Fruit fly (Drosophila melanogaster) whole organism, embryonic: ENCODE data around the gene CG31776.
A peak's percentile ranks its signal among the peaks of the same experiment; 100 is the strongest.

Source experiments
- Antp ChIP-seq: fragments of 200-800 bp; sonication (Bioruptor generic); optimal IDR thresholded peaks from 3 replicates; lab custom pipeline; 2016; ENCODE audit warnings: missing biosample characterization, missing genetic modification characterization
- Blimp-1 ChIP-seq: fragments of 200-800 bp; sonication (Bioruptor generic); optimal IDR thresholded peaks from 3 replicates; lab custom pipeline; 2018; ENCODE audit warnings: missing biosample characterization, missing genetic modification characterization, mild to moderate bottlenecking, moderate library complexity, missing genetic modification reagents
- C15 ChIP-seq: fragments of 200-800 bp; sonication (Bioruptor generic); IDR thresholded peaks from 3 replicates; pipeline ENCODE4 v1.3.6; 2022; ENCODE audit warnings: missing biosample characterization, missing genetic modification characterization
- CG10431 ChIP-seq: fragments of 200-800 bp; sonication (Bioruptor generic); optimal IDR thresholded peaks from 3 replicates; lab custom pipeline; 2018; ENCODE audit warnings: missing biosample characterization, mild to moderate bottlenecking, missing genetic modification characterization
- CG10654 ChIP-seq: fragments of 200-800 bp; sonication (Bioruptor generic); optimal IDR thresholded peaks from 2 replicates; lab custom pipeline; 2016; ENCODE audit warnings: missing biosample characterization, missing genetic modification characterization
- CG11247 ChIP-seq: fragments of 200-800 bp; sonication (Bioruptor generic); IDR thresholded peaks from 2 replicates; pipeline ENCODE4 v1.3.6; 2022; ENCODE audit warnings: missing biosample characterization, missing genetic modification characterization
- CG11398 ChIP-seq: fragments of 200-800 bp; sonication (Bioruptor generic); optimal IDR thresholded peaks from 2 replicates; lab custom pipeline; 2016; ENCODE audit warnings: missing biosample characterization, missing genetic modification characterization
- CG11456 ChIP-seq: fragments of 200-800 bp; sonication (Bioruptor generic); IDR thresholded peaks from 3 replicates; pipeline ENCODE4 v1.3.6; 2022; ENCODE audit warnings: missing biosample characterization, missing genetic modification characterization
- CG12155 ChIP-seq: fragments of 200-800 bp; sonication (Bioruptor generic); optimal IDR thresholded peaks from 3 replicates; lab custom pipeline; 2016; ENCODE audit warnings: missing biosample characterization, missing genetic modification characterization
- CG14710 ChIP-seq: fragments of 200-800 bp; sonication (Bioruptor generic); optimal IDR thresholded peaks from 3 replicates; lab custom pipeline; 2019; ENCODE audit warnings: missing biosample characterization, mild to moderate bottlenecking, missing genetic modification characterization, moderate library complexity
- CG15073 ChIP-seq: fragments of 200-800 bp; sonication (Bioruptor generic); optimal IDR thresholded peaks from 2 replicates; lab custom pipeline; 2016; ENCODE audit warnings: missing biosample characterization, missing genetic modification characterization
- CG1603 ChIP-seq: fragments of 200-800 bp; sonication (Bioruptor generic); optimal IDR thresholded peaks from 2 replicates; lab custom pipeline; 2019; ENCODE audit warnings: missing biosample characterization, mild to moderate bottlenecking, missing genetic modification characterization, moderate library complexity
- CG16779 ChIP-seq: fragments of 200-800 bp; sonication (Bioruptor generic); IDR thresholded peaks from 2 replicates; pipeline ENCODE4 v1.3.6; 2022; ENCODE audit warnings: missing biosample characterization, missing genetic modification characterization
- CG17829 ChIP-seq: fragments of 200-800 bp; optimal IDR thresholded peaks from 2 replicates; lab custom pipeline; 2019; ENCODE audit warnings: missing biosample characterization, mild to moderate bottlenecking, missing genetic modification characterization, moderate library complexity
- CG18011 ChIP-seq: fragments of 200-800 bp; sonication (Bioruptor generic); optimal IDR thresholded peaks from 2 replicates; lab custom pipeline; 2017; ENCODE audit warnings: missing biosample characterization, missing genetic modification characterization, mild to moderate bottlenecking, moderate library complexity, missing genotype
- CG18476 ChIP-seq: fragments of 200-800 bp; sonication (Bioruptor generic); optimal IDR thresholded peaks from 2 replicates; lab custom pipeline; 2016; ENCODE audit warnings: missing biosample characterization, mild to moderate bottlenecking, missing genetic modification characterization
- CG2678 ChIP-seq: fragments of 200-800 bp; sonication (Bioruptor generic); optimal IDR thresholded peaks from 3 replicates; lab custom pipeline; 2019; ENCODE audit warnings: missing biosample characterization, mild to moderate bottlenecking, missing genetic modification characterization, moderate library complexity
- CG2712 ChIP-seq: fragments of 200-800 bp; optimal IDR thresholded peaks from 3 replicates; lab custom pipeline; 2019; ENCODE audit warnings: missing biosample characterization, mild to moderate bottlenecking, missing genetic modification characterization, moderate library complexity
- CG3163 ChIP-seq: fragments of 200-800 bp; sonication (Bioruptor generic); optimal IDR thresholded peaks from 3 replicates; lab custom pipeline; 2016; ENCODE audit warnings: missing biosample characterization, missing genetic modification characterization
- CG32772 ChIP-seq: fragments of 200-800 bp; sonication (Bioruptor generic); IDR thresholded peaks from 2 replicates; pipeline ENCODE4 v1.3.6; 2022; ENCODE audit warnings: missing biosample characterization, missing genetic modification characterization
- CG34376 ChIP-seq: fragments of 200-800 bp; sonication (Bioruptor generic); optimal IDR thresholded peaks from 2 replicates; lab custom pipeline; 2018; ENCODE audit warnings: missing biosample characterization, mild to moderate bottlenecking, missing genetic modification characterization
- CG3726 ChIP-seq: fragments of 200-800 bp; sonication (Bioruptor generic); IDR thresholded peaks from 3 replicates; pipeline ENCODE4, ENCODE4 v1.3.6; 2022; ENCODE audit warnings: missing biosample characterization, missing genetic modification characterization
- CG5953 ChIP-seq: fragments of 200-800 bp; sonication (Bioruptor generic); IDR thresholded peaks from 2 replicates; pipeline ENCODE4 v1.3.6; 2022; ENCODE audit warnings: missing biosample characterization, missing genetic modification characterization
- CG6254 ChIP-seq: fragments of 200-800 bp; sonication (Bioruptor generic); optimal IDR thresholded peaks from 3 replicates; lab custom pipeline; 2017; ENCODE audit warnings: mild to moderate bottlenecking, missing biosample characterization, missing genetic modification reagents, missing genetic modification characterization
- CG8089 ChIP-seq: fragments of 200-800 bp; sonication (Bioruptor generic); optimal IDR thresholded peaks from 3 replicates; lab custom pipeline; 2016; ENCODE audit warnings: missing biosample characterization, missing genetic modification characterization
- CG8281 ChIP-seq: fragments of 200-800 bp; sonication (Bioruptor generic); optimal IDR thresholded peaks from 2 replicates; lab custom pipeline; 2018; ENCODE audit warnings: missing biosample characterization, mild to moderate bottlenecking, missing genetic modification characterization, moderate library complexity
- CTCF ChIP-seq: fragments of 200-800 bp; sonication (Bioruptor generic); optimal IDR thresholded peaks from 2 replicates; lab custom pipeline; 2017; ENCODE audit warnings: missing biosample characterization, mild to moderate bottlenecking, missing genetic modification characterization, moderate library complexity
- Chrac-16 ChIP-seq: fragments of 200-800 bp; sonication (Bioruptor generic); optimal IDR thresholded peaks from 3 replicates; lab custom pipeline; 2016; ENCODE audit warnings: missing biosample characterization, missing genetic modification characterization
- E2f2 ChIP-seq: fragments of 200-800 bp; sonication (Bioruptor generic); IDR thresholded peaks from 2 replicates; pipeline ENCODE4 v1.3.6; 2022; ENCODE audit warnings: missing biosample characterization, missing genetic modification characterization
- Eip74EF ChIP-seq, 2 experiments: fragments of 200-800 bp in 1 of 2; fragments of >200 bp in 1 of 2; sonication (Bioruptor generic) in 1 of 2; optimal IDR thresholded peaks; 2 replicates each; lab custom pipeline; 2017 to 2019; ENCODE audit warnings: missing biosample characterization in 2 of 2, missing genetic modification characterization in 2 of 2, mild to moderate bottlenecking in 1 of 2, moderate library complexity in 1 of 2
- HmgZ ChIP-seq: fragments of 200-800 bp; sonication (Bioruptor generic); optimal IDR thresholded peaks from 2 replicates; lab custom pipeline; 2018; ENCODE audit warnings: missing biosample characterization, mild to moderate bottlenecking, missing genetic modification characterization
- Lim3 ChIP-seq: fragments of 200-800 bp; sonication (Bioruptor generic); IDR thresholded peaks from 2 replicates; pipeline ENCODE4 v1.3.6; 2022; ENCODE audit warnings: missing biosample characterization, missing genetic modification characterization
- Meics ChIP-seq: fragments of 200-800 bp; sonication (Bioruptor generic); optimal IDR thresholded peaks from 2 replicates; lab custom pipeline; 2017; ENCODE audit warnings: missing biosample characterization, mild to moderate bottlenecking, missing genetic modification characterization
- Spps ChIP-seq: fragments of 200-800 bp; sonication (Bioruptor generic); optimal IDR thresholded peaks from 2 replicates; lab custom pipeline; 2018; ENCODE audit warnings: missing biosample characterization, mild to moderate bottlenecking, missing genetic modification characterization
- Ssrp ChIP-seq: fragments of 200-800 bp; sonication (Bioruptor generic); optimal IDR thresholded peaks from 2 replicates; lab custom pipeline; 2018; ENCODE audit warnings: missing biosample characterization, mild to moderate bottlenecking, missing genetic modification characterization, moderate library complexity
- Xbp1 ChIP-seq: fragments of 200-800 bp; sonication (Bioruptor generic); optimal IDR thresholded peaks from 3 replicates; lab custom pipeline; 2016; ENCODE audit warnings: missing biosample characterization, mild to moderate bottlenecking, missing genetic modification characterization
- abd-A ChIP-seq: fragments of 200-800 bp; sonication (Bioruptor generic); optimal IDR thresholded peaks from 3 replicates; lab custom pipeline; 2019; ENCODE audit warnings: missing biosample characterization, mild to moderate bottlenecking, missing genetic modification characterization, moderate library complexity
- br ChIP-seq: fragments of >200 bp; optimal IDR thresholded peaks from 2 replicates; lab custom pipeline; 2017
- disco-r ChIP-seq: fragments of 200-800 bp; sonication (Bioruptor generic); optimal IDR thresholded peaks from 2 replicates; lab custom pipeline; 2016; ENCODE audit warnings: missing biosample characterization, missing genetic modification characterization
- dmrt11E ChIP-seq: fragments of 200-800 bp; sonication (Bioruptor generic); optimal IDR thresholded peaks from 3 replicates; lab custom pipeline; 2018; ENCODE audit warnings: missing biosample characterization, mild to moderate bottlenecking, missing genetic modification characterization, moderate library complexity
- ewg ChIP-seq: fragments of 200-800 bp; sonication (Bioruptor generic); optimal IDR thresholded peaks from 3 replicates; lab custom pipeline; 2017; ENCODE audit warnings: mild to moderate bottlenecking, missing biosample characterization, missing genetic modification reagents, missing genetic modification characterization
- exex ChIP-seq: fragments of 200-800 bp; sonication (Bioruptor generic); optimal IDR thresholded peaks from 4 replicates; lab custom pipeline; 2018; ENCODE audit warnings: missing biosample characterization, mild to moderate bottlenecking, missing genetic modification characterization, moderate library complexity
- fu2 ChIP-seq: fragments of 200-800 bp; sonication (Bioruptor generic); optimal IDR thresholded peaks from 2 replicates; lab custom pipeline; 2016; ENCODE audit warnings: missing biosample characterization, missing genetic modification characterization
- gce ChIP-seq: fragments of 200-800 bp; sonication (Bioruptor generic); IDR thresholded peaks from 3 replicates; pipeline ENCODE4 v1.3.6; 2022; ENCODE audit warnings: missing biosample characterization, missing genetic modification characterization
- gfzf ChIP-seq: fragments of 200-800 bp; sonication (Bioruptor generic); optimal IDR thresholded peaks from 2 replicates; lab custom pipeline; 2016; ENCODE audit warnings: missing biosample characterization, mild to moderate bottlenecking, missing genetic modification characterization, moderate library complexity
- h ChIP-seq: fragments of >200 bp; optimal IDR thresholded peaks from 2 replicates; lab custom pipeline; 2017
- inv ChIP-seq: fragments of 200-800 bp; sonication (Bioruptor generic); IDR thresholded peaks from 2 replicates; pipeline ENCODE4 v1.3.6; 2022; ENCODE audit warnings: missing biosample characterization, missing genetic modification characterization; ENCODE audit not compliant: partially characterized antibody
- jing ChIP-seq: fragments of 200-800 bp; sonication (Bioruptor generic); optimal IDR thresholded peaks from 2 replicates; lab custom pipeline; 2018; ENCODE audit warnings: missing biosample characterization, mild to moderate bottlenecking, missing genetic modification characterization
- nerfin-2 ChIP-seq: fragments of 200-800 bp; sonication (Bioruptor generic); IDR thresholded peaks from 2 replicates; pipeline ENCODE4 v1.3.6; 2022; ENCODE audit warnings: missing biosample characterization, missing genetic modification characterization; ENCODE audit not compliant: partially characterized antibody
- salm ChIP-seq: fragments of 200-800 bp; sonication (Bioruptor generic); optimal IDR thresholded peaks from 2 replicates; lab custom pipeline; 2018; ENCODE audit warnings: missing biosample characterization, mild to moderate bottlenecking, missing genetic modification characterization
- sens ChIP-seq: fragments of 200-800 bp; sonication (Bioruptor generic); peaks from one replicate; lab custom pipeline; 2016; ENCODE audit warnings: missing biosample characterization, missing genetic modification characterization
- tx ChIP-seq: fragments of 200-800 bp; sonication (Bioruptor generic); optimal IDR thresholded peaks from 2 replicates; lab custom pipeline; 2016; ENCODE audit warnings: missing biosample characterization, missing genetic modification characterization

Gene CG31776

DNA sequence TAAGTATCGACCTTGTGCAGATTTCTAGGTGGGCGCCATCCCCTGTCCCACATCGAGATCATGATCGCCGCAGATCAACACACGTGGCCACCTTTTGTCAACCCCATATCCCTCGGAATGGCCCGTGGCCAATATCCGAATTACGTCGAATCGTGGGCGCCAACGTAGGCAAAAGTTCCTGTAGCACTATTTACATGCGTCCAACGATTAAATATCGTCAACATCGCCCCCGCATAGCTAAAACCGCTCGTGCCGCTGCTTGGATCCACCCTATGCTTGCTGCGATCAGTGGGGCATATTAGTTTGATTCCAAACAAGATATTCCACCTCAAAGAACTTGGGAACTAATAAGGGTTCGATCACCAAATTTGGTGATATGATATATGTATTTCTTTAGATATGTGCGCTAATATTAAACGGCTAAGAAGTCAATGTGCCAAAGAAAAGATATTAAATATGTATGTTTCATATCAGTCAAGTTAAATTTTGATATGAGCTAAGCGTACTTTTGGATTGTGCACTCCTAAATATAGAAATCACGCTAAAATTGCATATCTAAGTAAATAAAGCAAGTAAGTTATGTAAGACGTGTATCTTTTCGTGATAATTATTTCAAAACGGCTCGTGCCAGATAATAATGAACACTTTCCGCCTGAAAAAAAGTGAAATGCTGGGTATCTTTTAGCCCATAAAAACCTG lies 7.2 kb downstream of the CG31776 start (continued):
- TF ChIP-seq Blimp-1 (GFP tag; lab: Kevin White, UChicago) (no peak), Spps (tag; lab: Kevin White, UChicago) (no peak), CG12155 (peak; percentile 39), fu2 (GFP tag; lab: Kevin White, UChicago) (no peak), Lim3 (GFP tag; lab: Robert Waterston, UW) (no peak), h (no peak), inv (no peak), CG10431 (GFP tag; lab: Kevin White, UChicago) (no peak), Chrac-16 (GFP tag; lab: Kevin White, UChicago) (no peak), disco-r (peak; percentile 25), CTCF (no peak), CG11456 (GFP tag; lab: Robert Waterston, UW) (no peak), CG17829 (tag; lab: Kevin White, UChicago) (peak; percentile 31), Eip74EF (GFP tag; optimal IDR thresholded peaks at IDR 0.05; lab: Kevin White, UChicago) (no peak), jing (GFP tag; lab: Kevin White, UChicago) (no peak), Antp (GFP tag; lab: Kevin White, UChicago) (no peak), Xbp1 (peak; percentile 32), tx (GFP tag; lab: Kevin White, UChicago) (peak; percentile 37), Ssrp (tag; lab: Kevin White, UChicago) (peak; percentile 33), gce (GFP tag; lab: Robert Waterston, UW) (no peak), exex (tag; lab: Kevin White, UChicago) (no peak), CG10654 (GFP tag; lab: Kevin White, UChicago) (peak; percentile 13), sens (peak; percentile 87), C15 (GFP tag; lab: Robert Waterston, UW) (no peak), CG5953 (GFP tag; lab: Robert Waterston, UW) (no peak), CG8281 (no peak), CG16779 (GFP tag; lab: Robert Waterston, UW) (no peak), E2f2 (no peak), Meics (GFP tag; lab: Kevin White, UChicago) (peak; percentile 51), CG1603 (tag; lab: Kevin White, UChicago) (peak; percentile 18), ewg (GFP tag; lab: Kevin White, UChicago) (no peak), CG11398 (GFP tag; lab: Kevin White, UChicago) (no peak), salm (no peak), CG18476 (GFP tag; lab: Kevin White, UChicago) (no peak), CG2678 (tag; lab: Kevin White, UChicago) (peak; percentile 58), CG18011 (GFP tag; lab: Kevin White, UChicago) (no peak), dmrt11E (tag; lab: Kevin White, UChicago) (no peak), CG2712 (peak; percentile 46), CG34376 (GFP tag; lab: Kevin White, UChicago) (no peak), CG15073 (no peak), br (lab: Kevin White, UChicago) (no peak), CG8089 (GFP tag; lab: Kevin White, UChicago) (no peak), abd-A (tag; lab: Kevin White, UChicago) (no peak), HmgZ (tag; lab: Kevin White, UChicago) (no peak), CG3726 (GFP tag; lab: Robert Waterston, UW) (no peak), CG32772 (GFP tag; lab: Robert Waterston, UW) (no peak), CG14710 (tag; lab: Kevin White, UChicago) (no peak), CG3163 (GFP tag; lab: Kevin White, UChicago) (peak; percentile 5), nerfin-2 (GFP tag; lab: Robert Waterston, UW) (no peak), CG11247 (GFP tag; lab: Robert Waterston, UW) (no peak), CG6254 (GFP tag; lab: Kevin White, UChicago) (no peak), gfzf (no peak)
